Worm (Caenorhabditis elegans): ENCODE measurements around the gene srx-5.

ce11 chrV:699489-700129, at the start of gene srx-5, which contains the start of gene ugt-29:
- TF ChIP-seq W03F9.2 (tag; optimal IDR thresholded peaks at IDR 0.05) (no peak), him-1 (tag; optimal IDR thresholded peaks at IDR 0.05) (no peak), dao-5 (tag; optimal IDR thresholded peaks at IDR 0.05) (no peak)
